Worm (Caenorhabditis elegans) whole organism, L3 larva: ENCODE measurements around the gene srg-46.

Experiments used
- R02D3.7 ChIP-seq: fragments of 150-350 bp; optimal IDR thresholded peaks from 2 replicates; lab custom pipeline; 2014; ENCODE audit warnings: missing biosample characterization, missing genetic modification characterization
- ZK546.5 ChIP-seq: sonication (generic microtip); optimal IDR thresholded peaks from 2 replicates; lab custom pipeline; 2017; ENCODE audit warnings: missing biosample characterization, missing genetic modification characterization
- aly-2 ChIP-seq: fragments of 150-350 bp; optimal IDR thresholded peaks from 2 replicates; lab custom pipeline; 2014; ENCODE audit warnings: missing biosample characterization, missing genetic modification characterization
- ama-1 ChIP-seq: fragments of 150-350 bp; optimal IDR thresholded peaks from 2 replicates; lab custom pipeline; 2018
- ceh-16 ChIP-seq: sonication (generic microtip); optimal IDR thresholded peaks from 2 replicates; lab custom pipeline; 2017; ENCODE audit warnings: missing biosample characterization, missing genetic modification characterization
- ceh-28 ChIP-seq: fragments of 150-350 bp; optimal IDR thresholded peaks from 2 replicates; lab custom pipeline; 2014; ENCODE audit warnings: missing biosample characterization, missing genetic modification reagents, missing genetic modification characterization
- ceh-82 ChIP-seq: fragments of 150-350 bp; optimal IDR thresholded peaks from 2 replicates; lab custom pipeline; 2014; ENCODE audit warnings: missing biosample characterization, missing genetic modification characterization
- ceh-9 ChIP-seq: sonication (generic microtip); optimal IDR thresholded peaks from 2 replicates; lab custom pipeline; 2018; ENCODE audit warnings: missing biosample characterization, missing genetic modification characterization
- daf-12 ChIP-seq: fragments of 150-350 bp; optimal IDR thresholded peaks from 2 replicates; lab custom pipeline; 2014; ENCODE audit warnings: missing biosample characterization, missing genetic modification reagents, missing genetic modification characterization
- egl-5 ChIP-seq: fragments of 150-350 bp; optimal IDR thresholded peaks from 2 replicates; lab custom pipeline; 2017; ENCODE audit warnings: missing biosample characterization, missing genetic modification reagents, missing genetic modification characterization, inconsistent platforms
- elt-2 ChIP-seq: sonication (generic microtip); optimal IDR thresholded peaks from 2 replicates; lab custom pipeline; 2016; ENCODE audit warnings: missing genetic modification reagents, mild to moderate bottlenecking, missing genetic modification characterization, missing compliant biosample characterization
- elt-3 ChIP-seq, 3 experiments: fragments of 150-350 bp in 1 of 3; sonication (generic microtip) in 2 of 3; optimal IDR thresholded peaks; 2 replicates in 2 of 3; 4 replicates in 1 of 3; lab custom pipeline; 2014 to 2017; ENCODE audit warnings: missing biosample characterization in 3 of 3, missing genetic modification characterization in 3 of 3
- eor-1 ChIP-seq, 2 experiments: fragments of 150-350 bp; optimal IDR thresholded peaks; 2 replicates each; lab custom pipeline; 2014 to 2018; ENCODE audit warnings: missing biosample characterization in 2 of 2, missing genetic modification characterization in 2 of 2
- fkh-10 ChIP-seq: sonication (generic microtip); optimal IDR thresholded peaks from 2 replicates; lab custom pipeline; 2017; ENCODE audit warnings: missing biosample characterization, missing genetic modification reagents, missing genetic modification characterization
- fkh-2 ChIP-seq: fragments of 150-350 bp; optimal IDR thresholded peaks from 2 replicates; lab custom pipeline; 2014; ENCODE audit warnings: missing biosample characterization, missing genetic modification reagents, missing genetic modification characterization
- jun-1 ChIP-seq: fragments of 150-350 bp; optimal IDR thresholded peaks from 2 replicates; lab custom pipeline; 2014; ENCODE audit warnings: missing biosample characterization, missing genetic modification reagents, missing genetic modification characterization
- lin-15B ChIP-seq: fragments of 150-350 bp; optimal IDR thresholded peaks from 2 replicates; lab custom pipeline; 2014; ENCODE audit warnings: missing biosample characterization, missing genetic modification characterization
- lin-39 ChIP-seq: fragments of 150-350 bp; optimal IDR thresholded peaks from 2 replicates; lab custom pipeline; 2018; ENCODE audit warnings: missing biosample characterization, missing genetic modification reagents, missing genetic modification characterization
- lsy-12 ChIP-seq: sonication (generic microtip); optimal IDR thresholded peaks from 2 replicates; lab custom pipeline; 2016; ENCODE audit warnings: mild to moderate bottlenecking, missing genetic modification characterization, missing compliant biosample characterization
- mdl-1 ChIP-seq: fragments of 150-350 bp; optimal IDR thresholded peaks from 2 replicates; lab custom pipeline; 2014; ENCODE audit warnings: missing biosample characterization, missing genetic modification characterization
- mml-1 ChIP-seq: fragments of 150-350 bp; sonication (generic microtip); optimal IDR thresholded peaks from 3 replicates; lab custom pipeline; 2014; ENCODE audit warnings: missing biosample characterization, missing genetic modification characterization
- nfya-1 ChIP-seq: sonication (generic microtip); optimal IDR thresholded peaks from 2 replicates; lab custom pipeline; 2017; ENCODE audit warnings: missing genetic modification characterization, mild to moderate bottlenecking, missing compliant biosample characterization, antibody characterized with exemption, moderate library complexity; ENCODE audit not compliant: insufficient read depth
- nhr-11 ChIP-seq: fragments of 150-350 bp; optimal IDR thresholded peaks from 2 replicates; lab custom pipeline; 2014; ENCODE audit warnings: missing biosample characterization, missing genetic modification characterization
- nhr-12 ChIP-seq: fragments of 150-350 bp; optimal IDR thresholded peaks from 2 replicates; lab custom pipeline; 2014; ENCODE audit warnings: missing biosample characterization, missing genetic modification characterization
- nhr-23 ChIP-seq: fragments of 150-350 bp; optimal IDR thresholded peaks from 2 replicates; lab custom pipeline; 2014; ENCODE audit warnings: missing biosample characterization, missing genetic modification reagents, missing genetic modification characterization
- nhr-237 ChIP-seq: fragments of 150-350 bp; optimal IDR thresholded peaks from 2 replicates; lab custom pipeline; 2014; ENCODE audit warnings: missing biosample characterization, missing genetic modification characterization
- nhr-25 ChIP-seq: sonication (generic microtip); optimal IDR thresholded peaks from 2 replicates; lab custom pipeline; 2017; ENCODE audit warnings: missing biosample characterization, missing genetic modification characterization
- nhr-28 ChIP-seq: fragments of 150-350 bp; optimal IDR thresholded peaks from 2 replicates; lab custom pipeline; 2014; ENCODE audit warnings: missing biosample characterization, missing genetic modification characterization
- nhr-43 ChIP-seq: sonication (generic microtip); optimal IDR thresholded peaks from 2 replicates; lab custom pipeline; 2016; ENCODE audit warnings: mild to moderate bottlenecking, missing genetic modification characterization, missing compliant biosample characterization; ENCODE audit not compliant: poor library complexity, severe bottlenecking
- nhr-67 ChIP-seq: fragments of 150-350 bp; optimal IDR thresholded peaks from 2 replicates; lab custom pipeline; 2014; ENCODE audit warnings: missing biosample characterization, missing genetic modification characterization
- nhr-76 ChIP-seq: fragments of 150-350 bp; sonication (generic microtip); optimal IDR thresholded peaks from 5 replicates; lab custom pipeline; 2014; ENCODE audit warnings: missing biosample characterization, missing genetic modification characterization
- nhr-77 ChIP-seq: fragments of 150-350 bp; optimal IDR thresholded peaks from 2 replicates; lab custom pipeline; 2014; ENCODE audit warnings: missing biosample characterization, missing genetic modification characterization
- pha-4 ChIP-seq: fragments of 150-350 bp; optimal IDR thresholded peaks from 2 replicates; lab custom pipeline; 2014; ENCODE audit warnings: missing biosample characterization, missing genetic modification reagents, missing genetic modification characterization
- pqm-1 ChIP-seq: fragments of 150-350 bp; optimal IDR thresholded peaks from 2 replicates; lab custom pipeline; 2017; ENCODE audit warnings: missing biosample characterization, missing genetic modification characterization, inconsistent platforms
- skn-1 ChIP-seq: fragments of 150-350 bp; optimal IDR thresholded peaks from 2 replicates; lab custom pipeline; 2014; ENCODE audit warnings: missing biosample characterization, missing genetic modification characterization
- snpc-4 ChIP-seq: fragments of 150-350 bp; optimal IDR thresholded peaks from 2 replicates; lab custom pipeline; 2014; ENCODE audit warnings: missing biosample characterization, missing genetic modification characterization
- tbx-2 ChIP-seq: sonication (generic microtip); optimal IDR thresholded peaks from 2 replicates; lab custom pipeline; 2016; ENCODE audit warnings: mild to moderate bottlenecking, missing genetic modification characterization, missing compliant biosample characterization
- unc-39 ChIP-seq: sonication (generic microtip); optimal IDR thresholded peaks from 4 replicates; lab custom pipeline; 2017; ENCODE audit warnings: missing biosample characterization, missing genetic modification characterization
- unc-62 ChIP-seq: fragments of 150-350 bp; sonication (generic microtip); optimal IDR thresholded peaks from 4 replicates; lab custom pipeline; 2014; ENCODE audit warnings: missing biosample characterization, missing genetic modification reagents, missing genetic modification characterization
- zag-1 ChIP-seq: fragments of 150-350 bp; optimal IDR thresholded peaks from 2 replicates; lab custom pipeline; 2014; ENCODE audit warnings: missing biosample characterization, missing genetic modification characterization
- ztf-11 ChIP-seq: fragments of 150-350 bp; optimal IDR thresholded peaks from 2 replicates; lab custom pipeline; 2014; ENCODE audit warnings: missing biosample characterization, missing genetic modification characterization
- ztf-4 ChIP-seq: fragments of 150-350 bp; optimal IDR thresholded peaks from 2 replicates; lab custom pipeline; 2014; ENCODE audit warnings: missing biosample characterization, missing genetic modification characterization

Gene srg-46

ce11 chrV:13372821-13373220 lies 9.3 kb downstream of the srg-46 start:
- TF ChIP-seq ama-1 (lab: Kevin White, UChicago) (no peak), ceh-16 (no peak), elt-3 (tag; optimal IDR thresholded peaks at IDR 0.05; lab: Kevin White, UChicago) (no peak), nhr-76 (tag; lab: Kevin White, UChicago) (no peak), ztf-11 (no peak), elt-2 (tag; lab: Kevin White, UChicago) (peak; percentile 93), lsy-12 (tag; lab: Kevin White, UChicago) (no peak), pqm-1 (tag; lab: Kevin White, UChicago) (peak; percentile 66), aly-2 (no peak)

ce11 chrV:13373643-13374042 lies 10.1 kb downstream of the srg-46 start:
- peak; percentile 62 for TF ChIP-seq jun-1 (tag; lab: Kevin White, UChicago)
- no peak for TF ChIP-seq ceh-82 (tag; lab: Kevin White, UChicago)
- TF ChIP-seq elt-2 (tag; lab: Kevin White, UChicago), result peak; percentile 98
- TF ChIP-seq nhr-11 (tag; lab: Kevin White, UChicago), result no peak
- TF ChIP-seq pha-4 (tag; lab: Kevin White, UChicago), result peak; percentile 64
- peak; percentile 67 for TF ChIP-seq nhr-23 (tag; lab: Kevin White, UChicago)
- TF ChIP-seq daf-12 (tag; lab: Kevin White, UChicago), result no peak
- no peak for TF ChIP-seq unc-62 (GFP tag; lab: Kevin White, UChicago)
- TF ChIP-seq pqm-1 (tag; lab: Kevin White, UChicago), result peak; percentile 70

- TF ChIP-seq snpc-4 (tag; lab: Kevin White, UChicago) (no peak), elt-2 (tag; lab: Kevin White, UChicago) (peak; percentile 31), nhr-25 (tag; lab: Kevin White, UChicago) (peak; percentile 93), ztf-11 (no peak), egl-5 (tag; lab: Kevin White, UChicago) (no peak), ceh-82 (tag; lab: Kevin White, UChicago) (no peak), nhr-237 (tag; lab: Kevin White, UChicago) (no peak), ceh-28 (tag; lab: Kevin White, UChicago) (peak; percentile 56), ZK546.5 (tag; lab: Kevin White, UChicago) (no peak), lin-39 (tag; lab: Kevin White, UChicago) (no peak), nhr-43 (tag; lab: Kevin White, UChicago) (peak; percentile 49), nhr-77 (tag; lab: Kevin White, UChicago) (no peak), lsy-12 (tag; lab: Kevin White, UChicago) (peak; percentile 18), ama-1 (lab: Kevin White, UChicago) (no peak), aly-2 (no peak), R02D3.7 (tag; lab: Kevin White, UChicago) (no peak), daf-12 (tag; lab: Kevin White, UChicago) (no peak), pqm-1 (tag; lab: Kevin White, UChicago) (no peak), pha-4 (tag; lab: Kevin White, UChicago) (no peak), ztf-4 (tag; lab: Kevin White, UChicago) (no peak), nhr-76 (tag; lab: Kevin White, UChicago) (no peak), fkh-10 (GFP tag; lab: Kevin White, UChicago) (no peak), elt-3 (tag; optimal IDR thresholded peaks at IDR 0.05; lab: Kevin White, UChicago) (no peak), nhr-23 (tag; lab: Kevin White, UChicago) (peak; percentile 95), ceh-9 (tag; lab: Kevin White, UChicago) (no peak), nhr-12 (no peak), skn-1 (tag; lab: Kevin White, UChicago) (no peak), eor-1 (tag; optimal IDR thresholded peaks at IDR 0.05; lab: Kevin White, UChicago) (no peak), nfya-1 (tag; lab: Kevin White, UChicago) (no peak), ceh-16 (no peak), jun-1 (tag; lab: Kevin White, UChicago) (peak; percentile 16), nhr-28 (no peak), fkh-2 (no peak), nhr-67 (no peak), mml-1 (no peak), mdl-1 (tag; lab: Kevin White, UChicago) (no peak), unc-39 (no peak), lin-15B (tag; lab: Kevin White, UChicago) (no peak), tbx-2 (tag; lab: Kevin White, UChicago) (peak; percentile 6), zag-1 (tag; lab: Kevin White, UChicago) (no peak)
Observed at ce11 chrV:13374532-13374931, 11.0 kb downstream of the srg-46 start.
